Worm (Caenorhabditis elegans) whole organism, late embryonic: Measurements from ENCODE around the gene C33D9.8.

Experiments used
- C08G9.2 ChIP-seq: sonication (generic microtip); optimal IDR thresholded peaks from 2 replicates; lab custom pipeline; 2016; ENCODE audit warnings: mild to moderate bottlenecking, missing genetic modification characterization, moderate library complexity, missing compliant biosample characterization
- K02D7.2 ChIP-seq: sonication (generic microtip); optimal IDR thresholded peaks from 2 replicates; lab custom pipeline; 2017; ENCODE audit warnings: mild to moderate bottlenecking, missing genetic modification characterization, missing compliant biosample characterization
- K09A11.1 ChIP-seq: sonication (generic microtip); optimal IDR thresholded peaks from 2 replicates; lab custom pipeline; 2017; ENCODE audit warnings: antibody characterized with exemption, mild to moderate bottlenecking, missing genetic modification characterization, missing compliant biosample characterization; ENCODE audit not compliant: insufficient read depth
- Y22D7AL.16 ChIP-seq: sonication (generic microtip); optimal IDR thresholded peaks from 2 replicates; lab custom pipeline; 2016; ENCODE audit warnings: missing genetic modification characterization, missing compliant biosample characterization
- ceh-14 ChIP-seq: sonication (generic microtip); optimal IDR thresholded peaks from 2 replicates; lab custom pipeline; 2016; ENCODE audit warnings: missing genotype, missing genetic modification characterization, missing compliant biosample characterization
- ceh-18 ChIP-seq: sonication (generic microtip); optimal IDR thresholded peaks from 2 replicates; lab custom pipeline; 2016; ENCODE audit warnings: missing genetic modification characterization, missing compliant biosample characterization
- ceh-2 ChIP-seq: sonication (generic microtip); optimal IDR thresholded peaks from 2 replicates; lab custom pipeline; 2016; ENCODE audit warnings: missing genotype, missing genetic modification characterization, missing compliant biosample characterization
- ceh-24 ChIP-seq: sonication (generic microtip); optimal IDR thresholded peaks from 2 replicates; lab custom pipeline; 2016; ENCODE audit warnings: mild to moderate bottlenecking, missing genetic modification characterization, missing compliant biosample characterization
- ceh-31 ChIP-seq: sonication (generic microtip); optimal IDR thresholded peaks from 2 replicates; lab custom pipeline; 2016; ENCODE audit warnings: missing genetic modification characterization, missing compliant biosample characterization
- ceh-34 ChIP-seq: sonication (generic microtip); optimal IDR thresholded peaks from 2 replicates; lab custom pipeline; 2016; ENCODE audit warnings: mild to moderate bottlenecking, missing genetic modification characterization, missing compliant biosample characterization
- ceh-45 ChIP-seq: fragments of 200-800 bp; sonication (Bioruptor generic); IDR thresholded peaks from 2 replicates; pipeline ENCODE4 v1.3.6; 2022; ENCODE audit warnings: missing genetic modification reagents, missing genetic modification characterization, missing compliant biosample characterization
- ceh-48 ChIP-seq: sonication (generic microtip); optimal IDR thresholded peaks from 2 replicates; lab custom pipeline; 2016; ENCODE audit warnings: missing genetic modification characterization, inconsistent platforms, missing compliant biosample characterization
- ceh-9 ChIP-seq: sonication (generic microtip); optimal IDR thresholded peaks from 2 replicates; lab custom pipeline; 2016; ENCODE audit warnings: mild to moderate bottlenecking, missing genetic modification characterization, inconsistent platforms, missing compliant biosample characterization
- ets-4 ChIP-seq: sonication (generic microtip); optimal IDR thresholded peaks from 2 replicates; lab custom pipeline; 2016; ENCODE audit warnings: missing genetic modification characterization, missing compliant biosample characterization
- eyg-1 ChIP-seq: sonication (generic microtip); optimal IDR thresholded peaks from 2 replicates; lab custom pipeline; 2016; ENCODE audit warnings: missing genotype, missing genetic modification characterization, missing compliant biosample characterization
- fax-1 ChIP-seq: sonication (generic microtip); optimal IDR thresholded peaks from 2 replicates; lab custom pipeline; 2016; ENCODE audit warnings: missing genotype, missing genetic modification characterization, missing compliant biosample characterization
- fkh-10 ChIP-seq: fragments of 150-350 bp; optimal IDR thresholded peaks from 2 replicates; lab custom pipeline; 2014; ENCODE audit warnings: missing biosample characterization, missing genetic modification reagents, missing genetic modification characterization
- hlh-15 ChIP-seq: sonication (generic microtip); optimal IDR thresholded peaks from 2 replicates; lab custom pipeline; 2016; ENCODE audit warnings: missing genetic modification characterization, missing compliant biosample characterization
- hlh-30 ChIP-seq: sonication (generic microtip); optimal IDR thresholded peaks from 2 replicates; lab custom pipeline; 2017; ENCODE audit warnings: antibody characterized with exemption, missing genetic modification characterization, missing compliant biosample characterization; ENCODE audit not compliant: insufficient read depth
- hlh-6 ChIP-seq: sonication (generic microtip); optimal IDR thresholded peaks from 2 replicates; lab custom pipeline; 2016; ENCODE audit warnings: missing genotype, missing genetic modification characterization, missing compliant biosample characterization
- hlh-8 ChIP-seq: sonication (generic microtip); optimal IDR thresholded peaks from 2 replicates; lab custom pipeline; 2016; ENCODE audit warnings: missing genotype, missing genetic modification characterization, missing compliant biosample characterization
- nfya-1 ChIP-seq: sonication (generic microtip); optimal IDR thresholded peaks from 2 replicates; lab custom pipeline; 2017; ENCODE audit warnings: missing genetic modification characterization, mild to moderate bottlenecking, missing compliant biosample characterization, antibody characterized with exemption, moderate library complexity
- nhr-11 ChIP-seq: fragments of 150-350 bp; optimal IDR thresholded peaks from 2 replicates; lab custom pipeline; 2014; ENCODE audit warnings: missing biosample characterization, missing genetic modification characterization
- nhr-232 ChIP-seq: sonication (generic microtip); optimal IDR thresholded peaks from 2 replicates; lab custom pipeline; 2016; ENCODE audit warnings: missing genetic modification characterization, missing compliant biosample characterization
- npax-4 ChIP-seq: sonication (generic microtip); optimal IDR thresholded peaks from 2 replicates; lab custom pipeline; 2016; ENCODE audit warnings: missing genetic modification characterization, missing compliant biosample characterization
- pha-4 ChIP-seq: fragments of 150-350 bp; optimal IDR thresholded peaks from 2 replicates; lab custom pipeline; 2018; ENCODE audit warnings: missing biosample characterization, missing genetic modification reagents, missing genetic modification characterization
- pqm-1 ChIP-seq: sonication (generic microtip); optimal IDR thresholded peaks from 2 replicates; lab custom pipeline; 2016; ENCODE audit warnings: missing genetic modification characterization, missing compliant biosample characterization
- ref-2 ChIP-seq: sonication (generic microtip); optimal IDR thresholded peaks from 2 replicates; lab custom pipeline; 2016; ENCODE audit warnings: missing genetic modification characterization, missing compliant biosample characterization
- rnt-1 ChIP-seq: sonication (generic microtip); optimal IDR thresholded peaks from 2 replicates; lab custom pipeline; 2016; ENCODE audit warnings: missing genetic modification characterization, missing compliant biosample characterization
- sdc-2 ChIP-seq: sonication (generic microtip); optimal IDR thresholded peaks from 2 replicates; lab custom pipeline; 2016; ENCODE audit warnings: missing genotype, missing genetic modification characterization, missing compliant biosample characterization
- sox-2 ChIP-seq: fragments of 200-800 bp; sonication (Bioruptor generic); IDR thresholded peaks from 2 replicates; pipeline ENCODE4 v1.3.6; 2022; ENCODE audit warnings: missing genetic modification reagents, missing genetic modification characterization, missing compliant biosample characterization
- sox-4 ChIP-seq: sonication (generic microtip); optimal IDR thresholded peaks from 2 replicates; lab custom pipeline; 2017; ENCODE audit warnings: mild to moderate bottlenecking, missing genetic modification characterization, inconsistent platforms, missing compliant biosample characterization
- syd-9 ChIP-seq: sonication (generic microtip); optimal IDR thresholded peaks from 2 replicates; lab custom pipeline; 2016; ENCODE audit warnings: mild to moderate bottlenecking, missing genetic modification characterization, moderate library complexity, missing compliant biosample characterization
- tbx-2 ChIP-seq: sonication (generic microtip); optimal IDR thresholded peaks from 2 replicates; lab custom pipeline; 2016; ENCODE audit warnings: missing genetic modification characterization, missing compliant biosample characterization
- tbx-7 ChIP-seq: sonication (generic microtip); optimal IDR thresholded peaks from 2 replicates; lab custom pipeline; 2016; ENCODE audit warnings: missing genotype, missing genetic modification characterization, missing compliant biosample characterization
- ttx-3 ChIP-seq: sonication (generic microtip); optimal IDR thresholded peaks from 2 replicates; lab custom pipeline; 2016; ENCODE audit warnings: missing genetic modification reagents, missing genetic modification characterization, missing compliant biosample characterization
- unc-3 ChIP-seq, 2 experiments: fragments of 200-800 bp in 1 of 2; sonication (Bioruptor generic) in 1 of 2; sonication (generic microtip) in 1 of 2; conservative IDR thresholded peaks in 1 of 2; optimal IDR thresholded peaks in 1 of 2; 2 replicates each; pipeline versions ENCODE4 v1.3.6 to Lab custom; 2016 to 2022; ENCODE audit warnings: missing compliant biosample characterization in 2 of 2, missing genetic modification characterization in 2 of 2, missing genetic modification reagents in 1 of 2
- unc-42 ChIP-seq: sonication (generic microtip); optimal IDR thresholded peaks from 2 replicates; lab custom pipeline; 2016; ENCODE audit warnings: missing genotype, missing genetic modification characterization, missing compliant biosample characterization
- unc-55 ChIP-seq: sonication (generic microtip); optimal IDR thresholded peaks from 2 replicates; lab custom pipeline; 2017; ENCODE audit warnings: missing biosample characterization, missing genetic modification reagents, missing genetic modification characterization
- ztf-16 ChIP-seq: sonication (generic microtip); optimal IDR thresholded peaks from 2 replicates; lab custom pipeline; 2017; ENCODE audit warnings: missing genetic modification characterization, missing compliant biosample characterization

Gene C33D9.8

ce11 chrIV:8762471-8762870, 24.1 kb downstream of the C33D9.8 start:
- TF ChIP-seq ceh-48 (peak; percentile 92), ets-4 (tag; lab: Kevin White, UChicago) (no peak), pha-4 (tag; lab: Kevin White, UChicago) (no peak), ceh-31 (tag; lab: Kevin White, UChicago) (peak; percentile 82), hlh-8 (tag; lab: Kevin White, UChicago) (peak; percentile 69), unc-42 (tag; lab: Kevin White, UChicago) (peak; percentile 84), sox-2 (GFP tag; lab: Robert Waterston, UW) (no peak), ceh-2 (no peak), ceh-45 (GFP tag; lab: Robert Waterston, UW) (no peak), hlh-30 (tag; lab: Kevin White, UChicago) (no peak), hlh-6 (tag; lab: Kevin White, UChicago) (no peak), ceh-18 (tag; lab: Kevin White, UChicago) (peak; percentile 20), rnt-1 (tag; lab: Kevin White, UChicago) (no peak), ref-2 (no peak), ztf-16 (no peak), ceh-34 (tag; lab: Kevin White, UChicago) (peak; percentile 49), syd-9 (tag; lab: Kevin White, UChicago) (no peak), tbx-7 (tag; lab: Kevin White, UChicago) (no peak), tbx-2 (tag; lab: Kevin White, UChicago) (peak; percentile 44), unc-55 (no peak), sox-4 (tag; lab: Kevin White, UChicago) (no peak), npax-4 (tag; lab: Kevin White, UChicago) (no peak), pqm-1 (tag; lab: Kevin White, UChicago) (no peak), fkh-10 (GFP tag; lab: Kevin White, UChicago) (no peak), C08G9.2 (tag; lab: Kevin White, UChicago) (no peak), Y22D7AL.16 (tag; lab: Kevin White, UChicago) (no peak), nfya-1 (tag; lab: Kevin White, UChicago) (peak; percentile 52), ceh-14 (tag; lab: Kevin White, UChicago) (no peak), ceh-24 (tag; lab: Kevin White, UChicago) (no peak), ceh-9 (tag; lab: Kevin White, UChicago) (no peak), sdc-2 (tag; lab: Kevin White, UChicago) (no peak)

DNA sequence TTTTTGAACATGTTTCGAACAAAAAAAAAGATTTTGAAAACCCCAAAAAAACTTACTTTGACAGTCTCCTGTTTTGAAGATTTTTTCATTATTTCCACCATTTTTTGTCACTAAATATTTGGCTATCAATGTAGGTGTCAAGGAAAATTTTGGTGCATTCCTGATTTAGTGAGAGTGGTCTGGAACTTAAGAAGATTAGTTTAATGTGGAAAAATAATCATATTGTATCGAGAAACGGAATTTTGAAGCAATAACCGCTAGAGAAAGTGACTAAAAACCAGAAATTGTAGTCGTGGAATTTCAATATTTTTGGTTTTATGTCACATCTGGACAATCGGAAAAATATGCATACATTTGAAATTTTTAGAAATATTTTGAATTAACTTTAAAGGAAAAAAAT, 24.7 kb downstream of the C33D9.8 start, which contains the start of the genes F20C5.11 and klp-11:
F20C5.11 (minus strand) TSS at position 101 of the 400 bp plus-strand sequence.
klp-11 (minus strand) TSS at position 171 of the 400 bp plus-strand sequence.
- TF ChIP-seq hlh-15 (tag; lab: Kevin White, UChicago) = no peak
- TF ChIP-seq hlh-8 (tag; lab: Kevin White, UChicago) = no peak
- TF ChIP-seq K02D7.2 (tag; lab: Kevin White, UChicago) = no peak
- TF ChIP-seq nfya-1 (tag; lab: Kevin White, UChicago) = no peak
- TF ChIP-seq ttx-3 (tag; lab: Kevin White, UChicago) = no peak
- TF ChIP-seq sox-4 (tag; lab: Kevin White, UChicago) = no peak
- TF ChIP-seq ceh-31 (tag; lab: Kevin White, UChicago) = no peak
- TF ChIP-seq ceh-45 (GFP tag; lab: Robert Waterston, UW) = no peak
- TF ChIP-seq nhr-232 = no peak
- no peak for TF ChIP-seq syd-9 (tag; lab: Kevin White, UChicago)
- TF ChIP-seq pha-4 (tag; lab: Kevin White, UChicago) = no peak
- no peak for TF ChIP-seq ceh-2
- TF ChIP-seq K09A11.1 (tag; lab: Kevin White, UChicago) = no peak
- no peak for TF ChIP-seq eyg-1 (tag; lab: Kevin White, UChicago)
- no peak for TF ChIP-seq ceh-14 (tag; lab: Kevin White, UChicago)
- no peak for TF ChIP-seq ztf-16
- no peak for TF ChIP-seq unc-3 (GFP tag; conservative IDR thresholded peaks at IDR 0.05; lab: Robert Waterston, UW)
- no peak for TF ChIP-seq unc-3 (tag; optimal IDR thresholded peaks at IDR 0.05; lab: Kevin White, UChicago)
- no peak for TF ChIP-seq fax-1
- TF ChIP-seq nhr-11 (tag; lab: Kevin White, UChicago) = no peak
